Fruit fly (Drosophila melanogaster) whole organism, embryonic: ENCODE data around the gene Sfxn2.

ENCODE experiments used
- Adf1 ChIP-seq: fragments of 200-800 bp; sonication (Bioruptor generic); IDR thresholded peaks from 2 replicates; pipeline ENCODE4 v1.3.6; 2022; ENCODE audit warnings: missing biosample characterization, missing genetic modification characterization
- Blimp-1 ChIP-seq: fragments of 200-800 bp; sonication (Bioruptor generic); optimal IDR thresholded peaks from 3 replicates; lab custom pipeline; 2018; ENCODE audit warnings: missing biosample characterization, missing genetic modification characterization, mild to moderate bottlenecking, moderate library complexity, missing genetic modification reagents
- CG10147 ChIP-seq: fragments of 200-800 bp; sonication (Bioruptor generic); optimal IDR thresholded peaks from 2 replicates; lab custom pipeline; 2019; ENCODE audit warnings: missing biosample characterization, mild to moderate bottlenecking, missing genetic modification characterization, moderate library complexity
- CG10209 ChIP-seq: fragments of 200-800 bp; sonication (Bioruptor generic); optimal IDR thresholded peaks from 3 replicates; lab custom pipeline; 2017; ENCODE audit warnings: missing biosample characterization, mild to moderate bottlenecking, missing genetic modification characterization, missing genetic modification reagents
- CG13775 ChIP-seq: fragments of 200-800 bp; sonication (Bioruptor generic); optimal IDR thresholded peaks from 3 replicates; lab custom pipeline; 2017; ENCODE audit warnings: missing biosample characterization, mild to moderate bottlenecking, missing genetic modification characterization
- CG15514 ChIP-seq: fragments of 200-800 bp; sonication (Bioruptor generic); optimal IDR thresholded peaks from 3 replicates; lab custom pipeline; 2017; ENCODE audit warnings: missing biosample characterization, missing genetic modification characterization, mild to moderate bottlenecking, moderate library complexity, missing genetic modification reagents
- CG17359 ChIP-seq: fragments of 200-800 bp; sonication (Bioruptor generic); optimal IDR thresholded peaks from 3 replicates; lab custom pipeline; 2018; ENCODE audit warnings: missing biosample characterization, mild to moderate bottlenecking, missing genetic modification characterization, moderate library complexity
- CG18599 ChIP-seq: fragments of 200-800 bp; sonication (Bioruptor generic); optimal IDR thresholded peaks from 3 replicates; lab custom pipeline; 2017; ENCODE audit warnings: missing biosample characterization, missing genetic modification characterization, mild to moderate bottlenecking, moderate library complexity, missing genetic modification reagents
- CG2678 ChIP-seq: fragments of 200-800 bp; sonication (Bioruptor generic); optimal IDR thresholded peaks from 3 replicates; lab custom pipeline; 2019; ENCODE audit warnings: missing biosample characterization, mild to moderate bottlenecking, missing genetic modification characterization, moderate library complexity
- CG2712 ChIP-seq: fragments of 200-800 bp; optimal IDR thresholded peaks from 3 replicates; lab custom pipeline; 2019; ENCODE audit warnings: missing biosample characterization, mild to moderate bottlenecking, missing genetic modification characterization, moderate library complexity
- CG31441 ChIP-seq: fragments of 200-800 bp; sonication (Bioruptor generic); IDR thresholded peaks from 2 replicates; pipeline ENCODE4 v1.3.6; 2022; ENCODE audit warnings: missing biosample characterization, missing genetic modification characterization
- CG3281 ChIP-seq: fragments of 200-800 bp; sonication (Bioruptor generic); optimal IDR thresholded peaks from 3 replicates; lab custom pipeline; 2017; ENCODE audit warnings: missing biosample characterization, mild to moderate bottlenecking, missing genetic modification characterization
- CG6689 ChIP-seq: fragments of 200-800 bp; sonication (Bioruptor generic); IDR thresholded peaks from 2 replicates; pipeline ENCODE4 v1.3.6; 2022; ENCODE audit warnings: missing biosample characterization, missing genetic modification characterization
- CG6813 ChIP-seq: fragments of 200-800 bp; sonication (Bioruptor generic); optimal IDR thresholded peaks from 2 replicates; lab custom pipeline; 2017; ENCODE audit warnings: missing biosample characterization, missing genetic modification characterization, mild to moderate bottlenecking, moderate library complexity, missing genetic modification reagents
- CG7556 ChIP-seq: fragments of 200-800 bp; sonication (Bioruptor generic); optimal IDR thresholded peaks from 2 replicates; lab custom pipeline; 2017; ENCODE audit warnings: missing biosample characterization, mild to moderate bottlenecking, missing genetic modification characterization
- CG7745 ChIP-seq: fragments of 200-800 bp; sonication (Bioruptor generic); optimal IDR thresholded peaks from 2 replicates; lab custom pipeline; 2018; ENCODE audit warnings: missing biosample characterization, mild to moderate bottlenecking, missing genetic modification characterization, moderate library complexity
- CG7839 ChIP-seq: fragments of 200-800 bp; sonication (Bioruptor generic); optimal IDR thresholded peaks from 3 replicates; lab custom pipeline; 2018; ENCODE audit warnings: missing biosample characterization, mild to moderate bottlenecking, missing genetic modification characterization, moderate library complexity
- CG8388 ChIP-seq: fragments of 200-800 bp; sonication (Bioruptor generic); optimal IDR thresholded peaks from 2 replicates; lab custom pipeline; 2019; ENCODE audit warnings: missing biosample characterization, mild to moderate bottlenecking, missing genetic modification characterization, moderate library complexity
- CG8765 ChIP-seq: fragments of 200-800 bp; sonication (Bioruptor generic); IDR thresholded peaks from 2 replicates; pipeline ENCODE4 v1.3.6; 2022; ENCODE audit warnings: missing biosample characterization, missing genetic modification characterization
- CG8924 ChIP-seq: fragments of 200-800 bp; optimal IDR thresholded peaks from 3 replicates; lab custom pipeline; 2019; ENCODE audit warnings: missing biosample characterization, mild to moderate bottlenecking, missing genetic modification characterization, moderate library complexity
- CG9727 ChIP-seq: fragments of 200-800 bp; sonication (Bioruptor generic); optimal IDR thresholded peaks from 3 replicates; lab custom pipeline; 2017; ENCODE audit warnings: missing biosample characterization, mild to moderate bottlenecking, missing genetic modification characterization
- D ChIP-seq, 2 experiments: fragments of 200-800 bp in 1 of 2; fragments of >200 bp in 1 of 2; sonication (Bioruptor generic) in 1 of 2; optimal IDR thresholded peaks; 2 replicates in 1 of 2; 3 replicates in 1 of 2; lab custom pipeline; 2017; ENCODE audit warnings: mild to moderate bottlenecking in 1 of 2, missing biosample characterization in 1 of 2, missing genetic modification characterization in 1 of 2, missing genetic modification reagents in 1 of 2
- Dbx ChIP-seq: fragments of 200-800 bp; sonication (Bioruptor generic); IDR thresholded peaks from 3 replicates; pipeline ENCODE4 v1.3.6; 2022; ENCODE audit warnings: missing biosample characterization, missing genetic modification characterization
- Hand ChIP-seq: fragments of 200-800 bp; sonication (Bioruptor generic); optimal IDR thresholded peaks from 2 replicates; lab custom pipeline; 2017; ENCODE audit warnings: mild to moderate bottlenecking, missing biosample characterization, missing genetic modification reagents, missing genetic modification characterization
- HmgZ ChIP-seq: fragments of 200-800 bp; sonication (Bioruptor generic); optimal IDR thresholded peaks from 2 replicates; lab custom pipeline; 2018; ENCODE audit warnings: missing biosample characterization, mild to moderate bottlenecking, missing genetic modification characterization
- Mad ChIP-seq: fragments of 200-800 bp; sonication (Bioruptor generic); optimal IDR thresholded peaks from 2 replicates; lab custom pipeline; 2016; ENCODE audit warnings: missing biosample characterization, missing genetic modification characterization
- Sox102F ChIP-seq: fragments of 200-800 bp; sonication (Bioruptor generic); optimal IDR thresholded peaks from 2 replicates; lab custom pipeline; 2018; ENCODE audit warnings: missing biosample characterization, mild to moderate bottlenecking, missing genetic modification characterization, moderate library complexity
- Taf1 ChIP-seq: fragments of 200-800 bp; sonication (Bioruptor generic); IDR thresholded peaks from 2 replicates; pipeline ENCODE4 v1.3.6; 2022; ENCODE audit warnings: missing biosample characterization, missing genetic modification characterization
- Xrp1 ChIP-seq: fragments of 200-800 bp; sonication (Bioruptor generic); IDR thresholded peaks from 2 replicates; pipeline ENCODE4 v1.3.6; 2022; ENCODE audit warnings: missing biosample characterization, missing genetic modification characterization
- ato ChIP-seq: fragments of 200-800 bp; sonication (Bioruptor generic); IDR thresholded peaks from 2 replicates; pipeline ENCODE4 v1.3.6; 2022; ENCODE audit warnings: missing biosample characterization, missing genetic modification characterization; ENCODE audit not compliant: partially characterized antibody
- btn ChIP-seq: fragments of 200-800 bp; sonication (Bioruptor generic); optimal IDR thresholded peaks from 2 replicates; lab custom pipeline; 2016; ENCODE audit warnings: missing biosample characterization, missing genetic modification characterization
- ci ChIP-seq: fragments of 200-800 bp; sonication (Bioruptor generic); IDR thresholded peaks from 3 replicates; pipeline ENCODE4 v1.3.6; 2022; ENCODE audit warnings: missing biosample characterization, missing genetic modification characterization
- cwo ChIP-seq: fragments of 200-800 bp; sonication (Bioruptor generic); optimal IDR thresholded peaks from 3 replicates; lab custom pipeline; 2017; ENCODE audit warnings: missing biosample characterization, missing genetic modification characterization, mild to moderate bottlenecking, moderate library complexity, missing genetic modification reagents
- danr ChIP-seq: fragments of 200-800 bp; sonication (Bioruptor generic); IDR thresholded peaks from 2 replicates; pipeline ENCODE4 v1.3.6; 2022; ENCODE audit warnings: missing biosample characterization, missing genetic modification characterization
- disco-r ChIP-seq: fragments of 200-800 bp; sonication (Bioruptor generic); optimal IDR thresholded peaks from 2 replicates; lab custom pipeline; 2016; ENCODE audit warnings: missing biosample characterization, missing genetic modification characterization
- dm ChIP-seq: fragments of 200-800 bp; sonication (Bioruptor generic); optimal IDR thresholded peaks from 3 replicates; lab custom pipeline; 2016; ENCODE audit warnings: missing biosample characterization, missing genetic modification characterization
- dysf ChIP-seq: fragments of 200-800 bp; sonication (Bioruptor generic); IDR thresholded peaks from 3 replicates; pipeline ENCODE4 v1.3.6; 2022; ENCODE audit warnings: missing biosample characterization, missing genetic modification characterization
- ind ChIP-seq: fragments of 200-800 bp; sonication (Bioruptor generic); optimal IDR thresholded peaks from 3 replicates; lab custom pipeline; 2016; ENCODE audit warnings: missing biosample characterization, missing genetic modification characterization
- lab ChIP-seq: fragments of 200-800 bp; sonication (Bioruptor generic); optimal IDR thresholded peaks from 3 replicates; lab custom pipeline; 2017; ENCODE audit warnings: missing biosample characterization, missing genetic modification characterization, mild to moderate bottlenecking, moderate library complexity, missing genetic modification reagents
- lmd ChIP-seq: fragments of 200-800 bp; sonication (Bioruptor generic); IDR thresholded peaks from 2 replicates; pipeline ENCODE4 v1.3.6; 2022; ENCODE audit warnings: missing biosample characterization, missing genetic modification characterization
- nmo ChIP-seq: fragments of 200-800 bp; sonication (Bioruptor generic); optimal IDR thresholded peaks from 2 replicates; lab custom pipeline; 2018; ENCODE audit warnings: missing biosample characterization, mild to moderate bottlenecking, missing genetic modification characterization, moderate library complexity
- org-1 ChIP-seq: fragments of 200-800 bp; sonication (Bioruptor generic); optimal IDR thresholded peaks from 2 replicates; lab custom pipeline; 2017; ENCODE audit warnings: missing biosample characterization, missing genetic modification characterization
- ro ChIP-seq: fragments of 200-800 bp; sonication (Bioruptor generic); IDR thresholded peaks from 2 replicates; pipeline ENCODE4 v1.3.6; 2022; ENCODE audit warnings: missing biosample characterization, missing genetic modification characterization
- scrt ChIP-seq: fragments of 200-800 bp; sonication (Bioruptor generic); optimal IDR thresholded peaks from 2 replicates; lab custom pipeline; 2018; ENCODE audit warnings: missing biosample characterization, mild to moderate bottlenecking, missing genetic modification characterization, moderate library complexity
- slbo ChIP-seq: fragments of 200-800 bp; sonication (Bioruptor generic); IDR thresholded peaks from 2 replicates; pipeline ENCODE4 v1.3.6; 2022; ENCODE audit warnings: missing biosample characterization, missing genetic modification characterization
- tap ChIP-seq: fragments of 200-800 bp; optimal IDR thresholded peaks from 3 replicates; lab custom pipeline; 2019; ENCODE audit warnings: missing biosample characterization, mild to moderate bottlenecking, missing genetic modification characterization, moderate library complexity
- zfh2 ChIP-seq: fragments of 200-800 bp; sonication (Bioruptor generic); optimal IDR thresholded peaks from 2 replicates; lab custom pipeline; 2016; ENCODE audit warnings: missing biosample characterization, missing genetic modification characterization

Sfxn2 gene

DNA sequence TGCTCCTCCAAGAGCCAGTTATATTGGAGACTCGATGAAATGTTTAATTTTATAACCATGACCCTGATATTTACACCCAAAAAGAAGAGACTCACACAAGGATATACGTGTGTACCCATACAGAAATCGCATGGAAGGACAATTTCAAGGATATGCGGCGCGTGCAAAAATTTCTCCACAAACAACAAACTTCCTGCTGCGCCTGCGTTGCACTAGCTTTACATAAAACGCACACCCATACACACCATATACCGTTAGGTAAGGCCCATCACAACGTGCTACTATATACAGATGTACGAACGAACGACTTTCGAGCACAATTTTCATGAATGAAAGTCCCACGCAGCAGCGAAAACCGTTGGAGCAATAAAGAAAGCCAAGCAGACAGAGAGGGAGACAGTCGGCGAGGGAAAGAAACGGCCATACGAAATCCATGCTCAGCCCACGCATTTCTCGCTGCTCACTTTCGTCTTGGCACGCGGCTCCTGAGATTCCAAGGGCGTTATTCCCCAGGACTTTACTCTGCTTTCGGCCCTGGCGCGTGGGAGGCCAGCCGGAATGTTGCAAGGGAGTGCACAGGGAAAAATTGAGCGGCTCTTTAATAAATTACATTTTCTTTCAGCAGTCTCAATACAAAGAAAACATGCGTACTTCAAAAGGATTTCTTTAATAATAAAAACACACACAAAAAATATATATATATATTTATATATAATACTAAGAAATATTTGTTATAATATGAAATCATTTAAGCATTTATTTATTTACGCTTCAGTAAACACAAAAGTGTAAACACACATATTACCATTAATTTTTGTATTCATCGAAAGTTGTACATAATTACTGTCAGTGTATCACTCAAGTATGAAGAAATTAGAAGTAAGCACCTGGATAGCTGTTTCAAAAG lies 24.7 kb downstream of the Sfxn2 start (continued):
- TF ChIP-seq CG8388 (GFP tag; lab: Kevin White, UChicago) (peak; percentile 37), CG6689 (GFP tag; lab: Robert Waterston, UW) (peak; percentile 25; the same call in 1 of the 2 replicates), disco-r (GFP tag; lab: Kevin White, UChicago) (no peak), dysf (GFP tag; lab: Robert Waterston, UW) (0 out of 3 replicates have a peak, but pooled peaks have one; percentile 5), Hand (GFP tag; lab: Kevin White, UChicago) (peak; percentile 33), ato (GFP tag; lab: Robert Waterston, UW) (no peak), ro (GFP tag; lab: Robert Waterston, UW) (no peak), org-1 (GFP tag; lab: Kevin White, UChicago) (no peak), ci (peak; percentile 27; the same call in 1 of the 3 replicates), slbo (GFP tag; lab: Robert Waterston, UW) (0 out of 2 replicates have a peak, but pooled peaks have one; percentile 17), CG6813 (no peak), CG17359 (tag; lab: Kevin White, UChicago) (peak; percentile 31), nmo (GFP tag; lab: Kevin White, UChicago) (peak; percentile 34), CG15514 (GFP tag; lab: Kevin White, UChicago) (peak; percentile 19), CG31441 (GFP tag; lab: Robert Waterston, UW) (peak; percentile 65), cwo (GFP tag; lab: Kevin White, UChicago) (peak; percentile 26), danr (GFP tag; lab: Robert Waterston, UW) (no peak), Mad (no peak), D (optimal IDR thresholded peaks at IDR 0.05; lab: Kevin White, UChicago) (no peak), D (GFP tag; optimal IDR thresholded peaks at IDR 0.05; lab: Kevin White, UChicago) (peak; percentile 20), btn (GFP tag; lab: Kevin White, UChicago) (no peak), CG13775 (GFP tag; lab: Kevin White, UChicago) (peak; percentile 44), CG10147 (GFP tag; lab: Kevin White, UChicago) (peak; percentile 27), CG2712 (tag; lab: Kevin White, UChicago) (peak; percentile 66), CG18599 (GFP tag; lab: Kevin White, UChicago) (peak; percentile 75), dm (no peak), CG8924 (tag; lab: Kevin White, UChicago) (peak; percentile 58), lmd (GFP tag; lab: Robert Waterston, UW) (0 out of 2 replicates have a peak, but pooled peaks have one; percentile 41), tap (tag; lab: Kevin White, UChicago) (peak; percentile 25), ind (peak; percentile 27), CG2678 (tag; lab: Kevin White, UChicago) (peak; percentile 61), zfh2 (no peak), CG9727 (GFP tag; lab: Kevin White, UChicago) (peak; percentile 52), lab (GFP tag; lab: Kevin White, UChicago) (peak; percentile 69), Adf1 (GFP tag; lab: Robert Waterston, UW) (peak; percentile 28; the same call in 1 of the 2 replicates), Taf1 (GFP tag; lab: Robert Waterston, UW) (no peak), Xrp1 (GFP tag; lab: Robert Waterston, UW) (peak; percentile 28; the same call in 1 of the 2 replicates), CG10209 (GFP tag; lab: Kevin White, UChicago) (peak; percentile 44), CG7556 (GFP tag; lab: Kevin White, UChicago) (peak; percentile 75), CG3281 (GFP tag; lab: Kevin White, UChicago) (peak; percentile 62), Sox102F (peak; percentile 59), scrt (GFP tag; lab: Kevin White, UChicago) (peak; percentile 17), HmgZ (tag; lab: Kevin White, UChicago) (no peak), Dbx (GFP tag; lab: Robert Waterston, UW) (0 out of 3 replicates have a peak, but pooled peaks have one; percentile 35), CG8765 (GFP tag; lab: Robert Waterston, UW) (no peak), CG7839 (tag; lab: Kevin White, UChicago) (peak; percentile 65), CG7745 (tag; lab: Kevin White, UChicago) (no peak), Blimp-1 (peak; percentile 42)
